Worm (Caenorhabditis elegans): ENCODE data around the gene Y38F1A.7.

The Y38F1A.7 gene

ce11 chrII:12994009-12994788 lies 3.4 kb downstream of the Y38F1A.7 start (continued):
- TF ChIP-seq hlh-30 (tag; optimal IDR thresholded peaks at IDR 0.05; ENCODE audit: insufficient read depth), result no peak

- no peak for TF ChIP-seq lir-3 (tag; optimal IDR thresholded peaks at IDR 0.05)
- TF ChIP-seq mep-1 (tag; optimal IDR thresholded peaks at IDR 0.05), result no peak
- TF ChIP-seq lsy-2 (tag; optimal IDR thresholded peaks at IDR 0.05), result no peak
- TF ChIP-seq hlh-30 (tag; optimal IDR thresholded peaks at IDR 0.05; ENCODE audit: insufficient read depth), result no peak
- no peak for TF ChIP-seq lin-1 (GFP tag; IDR thresholded peaks at IDR 0.05)
- TF ChIP-seq pqm-1 (tag; optimal IDR thresholded peaks at IDR 0.05), result no peak
- TF ChIP-seq hif-1 (tag; optimal IDR thresholded peaks at IDR 0.05), result no peak
- TF ChIP-seq attf-4 (tag; optimal IDR thresholded peaks at IDR 0.05), result no peak
- TF ChIP-seq T20F7.1 (GFP tag; optimal IDR thresholded peaks at IDR 0.05), result no peak
- no peak for TF ChIP-seq daf-19 (GFP tag; conservative IDR thresholded peaks at IDR 0.05)
- TF ChIP-seq Y5F2A.4 (GFP tag; optimal IDR thresholded peaks at IDR 0.05), result no peak
- no peak for TF ChIP-seq lin-39 (tag; optimal IDR thresholded peaks at IDR 0.05)
- TF ChIP-seq F37D6.2 (tag; optimal IDR thresholded peaks at IDR 0.05), result no peak
- TF ChIP-seq D1046.2 (GFP tag; IDR thresholded peaks at IDR 0.05), result no peak
- TF ChIP-seq dmd-8 (GFP tag; IDR thresholded peaks at IDR 0.05), result no peak
- no peak for TF ChIP-seq Y105C5A.15 (GFP tag; IDR thresholded peaks at IDR 0.05)
These were observed 4.6 kb downstream of the Y38F1A.7 start for ce11 chrII:12992980-12993379.

DNA sequence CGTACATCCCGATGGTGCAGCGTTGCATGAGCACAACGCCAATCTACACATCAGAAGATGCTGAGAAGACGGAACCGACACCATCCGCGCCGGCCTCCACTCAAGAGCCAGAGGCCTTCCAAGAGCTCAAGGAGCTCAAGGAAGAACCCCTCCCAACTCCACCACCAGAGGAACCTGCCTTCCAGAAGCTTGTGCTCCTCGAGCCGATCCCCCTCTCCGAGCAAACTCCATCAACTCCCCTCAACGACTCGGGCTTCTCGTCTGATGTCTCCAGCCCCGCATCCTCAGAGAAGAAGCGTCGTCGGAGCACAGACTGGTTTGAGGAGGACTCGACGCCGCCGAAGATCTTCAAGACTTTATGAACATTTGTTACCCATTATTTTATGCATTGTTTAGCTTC lies 5.4 kb downstream of the Y38F1A.7 start:
- no peak for TF ChIP-seq unc-39 (tag; optimal IDR thresholded peaks at IDR 0.05)
- TF ChIP-seq set-16 (GFP tag; IDR thresholded peaks at IDR 0.05), result peak; percentile 94

DNA sequence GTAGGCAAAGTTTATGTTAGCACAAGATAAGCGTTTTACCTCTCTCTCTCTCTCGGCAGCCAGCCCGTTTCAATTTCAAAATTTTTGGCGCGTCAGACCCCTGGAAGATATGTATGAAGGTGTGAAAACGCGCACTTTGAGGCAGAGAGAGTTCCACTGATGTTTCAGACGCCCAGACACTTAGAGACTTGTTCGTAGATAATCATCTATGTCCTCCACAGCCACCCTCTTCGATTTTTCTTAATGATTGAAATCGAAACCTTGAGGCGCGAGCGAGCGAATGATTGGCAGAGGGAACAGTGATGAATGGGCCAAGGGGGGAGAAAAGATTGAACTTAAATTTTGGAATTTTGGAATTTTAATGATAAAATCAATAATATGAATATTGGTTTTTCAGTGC lies 6.0 kb downstream of the Y38F1A.7 start:
- TF ChIP-seq mep-1 (tag; optimal IDR thresholded peaks at IDR 0.05), result no peak
- no peak for TF ChIP-seq nhr-237 (tag; optimal IDR thresholded peaks at IDR 0.05)

ce11 chrII:12990964-12991593 lies 6.5 kb downstream of the Y38F1A.7 start:
- TF ChIP-seq jun-1 (tag; optimal IDR thresholded peaks at IDR 0.05), result no peak
- TF ChIP-seq unc-62 (GFP tag; optimal IDR thresholded peaks at IDR 0.05 in 1 of 2), result peak in 1 of 2 experiments; percentile 52
- TF ChIP-seq unc-62 (tag; optimal IDR thresholded peaks at IDR 0.05), result no peak
- no peak for TF ChIP-seq unc-130 (GFP tag; optimal IDR thresholded peaks at IDR 0.05)

ce11 chrII:12990191-12990590 lies 7.4 kb downstream of the Y38F1A.7 start:
- TF ChIP-seq skn-1 (tag; optimal IDR thresholded peaks at IDR 0.05), result no peak
- 0 out of 2 replicates have a peak, but pooled peaks have one; percentile 22 for TF ChIP-seq daf-19 (GFP tag; conservative IDR thresholded peaks at IDR 0.05)
- no peak for TF ChIP-seq Y48G9A.11 (GFP tag; IDR thresholded peaks at IDR 0.05)
- TF ChIP-seq nhr-6 (tag; optimal IDR thresholded peaks at IDR 0.05), result no peak
- no peak for TF ChIP-seq nhr-102 (tag; optimal IDR thresholded peaks at IDR 0.05)
- TF ChIP-seq nhr-28 (tag; optimal IDR thresholded peaks at IDR 0.05), result no peak
- no peak for TF ChIP-seq spr-3 (GFP tag; optimal IDR thresholded peaks at IDR 0.05)
- TF ChIP-seq T26A8.4 (GFP tag; IDR thresholded peaks at IDR 0.05), result no peak
- TF ChIP-seq lin-38 (GFP tag; IDR thresholded peaks at IDR 0.05), result no peak
- peak; percentile 86 for TF ChIP-seq aha-1 (tag)
- no peak for TF ChIP-seq egl-27 (tag; optimal IDR thresholded peaks at IDR 0.05)
- no peak for TF ChIP-seq pha-4 (GFP tag; IDR thresholded peaks at IDR 0.05)
- TF ChIP-seq pha-4 (tag; optimal IDR thresholded peaks at IDR 0.05), result no peak
- TF ChIP-seq nhr-41 (GFP tag; IDR thresholded peaks at IDR 0.05), result no peak
- TF ChIP-seq R02D3.7 (tag; optimal IDR thresholded peaks at IDR 0.05), result no peak
- no peak for TF ChIP-seq Y75B8A.6 (GFP tag; IDR thresholded peaks at IDR 0.05)

Data from whole organism, L4 larva.